Worm (Caenorhabditis elegans): Measurements from ENCODE around the gene F58B4.6.

Gene F58B4.6

DNA sequence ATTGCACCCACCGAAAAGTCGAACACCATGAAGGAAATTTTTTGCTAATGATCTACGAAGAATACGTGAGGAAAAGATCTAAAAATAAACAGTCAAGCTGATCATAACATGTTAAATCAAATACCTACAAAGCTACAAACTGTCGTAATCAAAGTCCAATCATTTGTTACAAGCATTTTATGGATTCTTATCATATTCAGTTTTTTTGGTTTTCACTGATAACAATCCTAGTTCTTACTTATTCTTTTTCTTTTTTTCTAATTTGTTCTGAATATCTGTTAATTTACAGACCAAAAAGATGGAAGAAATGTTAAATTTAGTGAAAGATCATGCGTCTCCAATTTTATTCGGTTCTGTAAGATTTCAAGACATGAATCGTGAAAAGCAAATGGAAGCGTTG is 30.0 kb downstream of the F58B4.6 start, which contains the start of gene F17C11.6:
Gene F17C11.6 (plus strand): TSS at position 290 of the 400 bp plus-strand sequence.
- TF ChIP-seq ceh-45 (GFP tag; IDR thresholded peaks at IDR 0.05) = no peak
- TF ChIP-seq odd-2 (tag; optimal IDR thresholded peaks at IDR 0.05) = no peak
- TF ChIP-seq hlh-6 (tag; optimal IDR thresholded peaks at IDR 0.05) = no peak
- TF ChIP-seq ama-1 (optimal IDR thresholded peaks at IDR 0.05) = no peak
- no peak for TF ChIP-seq ets-4 (tag; optimal IDR thresholded peaks at IDR 0.05)
- no peak for TF ChIP-seq nhr-232 (tag; optimal IDR thresholded peaks at IDR 0.05)
- TF ChIP-seq ceh-48 (tag; optimal IDR thresholded peaks at IDR 0.05) = no peak
- no peak for TF ChIP-seq elt-4 (tag; optimal IDR thresholded peaks at IDR 0.05)
- TF ChIP-seq nhr-11 (tag; optimal IDR thresholded peaks at IDR 0.05) = no peak
- TF ChIP-seq pha-4 (tag; optimal IDR thresholded peaks at IDR 0.05) = no peak
- no peak for TF ChIP-seq pqm-1 (tag; optimal IDR thresholded peaks at IDR 0.05)
- TF ChIP-seq F13H6.1 (tag; optimal IDR thresholded peaks at IDR 0.05) = no peak
- no peak for TF ChIP-seq fkh-10 (GFP tag; optimal IDR thresholded peaks at IDR 0.05)

DNA sequence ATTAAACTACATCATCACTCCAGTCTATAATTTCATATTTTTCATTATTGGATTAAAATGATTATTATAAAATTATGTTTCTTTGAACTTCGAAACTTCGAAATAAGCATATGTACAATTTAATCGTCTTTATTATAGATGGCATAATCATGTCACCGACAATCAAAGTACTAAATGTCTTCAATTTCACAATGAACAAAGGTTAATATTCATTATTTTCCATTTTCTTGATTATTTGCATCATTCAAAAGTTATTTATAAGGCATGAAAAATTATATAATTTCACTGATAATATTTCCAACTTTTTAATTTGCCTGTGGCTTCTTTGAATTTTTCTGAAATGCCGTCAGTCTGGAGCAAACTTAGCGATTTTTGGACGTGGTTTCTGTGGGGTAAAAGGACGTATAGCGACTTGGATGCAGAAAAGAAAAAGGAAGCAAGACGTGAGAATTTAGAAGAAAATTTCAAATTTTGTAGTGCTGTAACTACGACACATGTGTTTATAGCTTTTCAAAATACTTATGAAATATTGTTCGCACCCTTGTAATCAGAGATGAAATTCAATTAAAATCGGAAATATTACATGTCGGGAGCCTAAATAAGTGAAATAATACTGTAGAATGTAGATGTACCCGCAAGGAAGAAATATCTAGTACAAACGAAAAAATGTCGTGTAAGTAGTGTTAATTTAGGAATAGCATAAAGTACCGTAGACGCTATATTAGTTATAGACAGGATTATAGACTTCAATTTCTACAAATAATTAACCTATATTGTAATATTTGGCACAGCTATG is 31.0 kb downstream of the F58B4.6 start, which contains the start of gene F17C11.13:
Gene F17C11.13 (plus strand): TSS at position 243 of the 796 bp plus-strand sequence.
- no peak for TF ChIP-seq hlh-15 (tag; optimal IDR thresholded peaks at IDR 0.05)
- no peak for TF ChIP-seq sdc-2 (tag; optimal IDR thresholded peaks at IDR 0.05)
- no peak for TF ChIP-seq ceh-24 (tag; optimal IDR thresholded peaks at IDR 0.05)
- no peak for TF ChIP-seq nfya-1 (tag; optimal IDR thresholded peaks at IDR 0.05)
- no peak for TF ChIP-seq ceh-19 (GFP tag; optimal IDR thresholded peaks at IDR 0.05)
- no peak for TF ChIP-seq pqm-1 (tag; optimal IDR thresholded peaks at IDR 0.05)
- no peak for TF ChIP-seq unc-42 (tag; optimal IDR thresholded peaks at IDR 0.05)
- no peak for TF ChIP-seq gmeb-2 (tag; optimal IDR thresholded peaks at IDR 0.05)
- TF ChIP-seq K09A11.1 (tag; optimal IDR thresholded peaks at IDR 0.05; ENCODE audit: insufficient read depth) = no peak
- TF ChIP-seq ceh-18 (tag; optimal IDR thresholded peaks at IDR 0.05) = no peak
- no peak for TF ChIP-seq zip-5 (tag; optimal IDR thresholded peaks at IDR 0.05)
- no peak for TF ChIP-seq elt-4 (tag; optimal IDR thresholded peaks at IDR 0.05)
- TF ChIP-seq unc-55 (GFP tag; optimal IDR thresholded peaks at IDR 0.05) = no peak
- no peak for TF ChIP-seq pax-1 (tag; optimal IDR thresholded peaks at IDR 0.05)

DNA sequence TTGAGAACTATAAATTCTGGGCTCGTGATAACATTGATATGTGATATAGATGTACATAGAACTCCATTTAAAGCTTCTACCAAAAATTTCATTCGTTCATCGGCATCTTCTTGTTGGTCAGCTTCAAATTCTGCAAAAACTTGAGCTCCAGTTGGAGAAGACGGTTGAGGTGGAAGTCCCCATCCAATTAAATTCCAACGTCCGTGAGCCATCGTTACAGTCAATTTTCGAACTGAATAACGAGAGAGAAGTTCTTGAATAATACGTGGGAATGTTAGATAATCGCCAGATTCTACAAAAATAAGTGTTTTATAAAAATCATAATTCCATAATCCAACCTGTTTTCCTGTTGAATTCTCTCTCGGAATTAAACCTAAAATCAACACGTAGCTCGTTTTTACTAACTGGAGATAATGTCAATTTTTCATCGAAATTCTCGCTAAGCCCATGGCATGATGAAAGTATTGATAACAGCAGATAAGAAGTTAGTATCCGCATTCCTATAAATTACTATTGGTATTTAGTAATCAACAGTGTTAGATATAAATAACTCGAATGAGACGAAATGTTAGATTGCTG is 33.6 kb downstream of the F58B4.6 start, which contains the start of gene pigt-1:
Gene pigt-1 (minus strand): TSS at position 500 of the 579 bp plus-strand sequence.
- TF ChIP-seq unc-55 (GFP tag; optimal IDR thresholded peaks at IDR 0.05) (no peak), unc-86 (tag; optimal IDR thresholded peaks at IDR 0.05) (no peak)

DNA sequence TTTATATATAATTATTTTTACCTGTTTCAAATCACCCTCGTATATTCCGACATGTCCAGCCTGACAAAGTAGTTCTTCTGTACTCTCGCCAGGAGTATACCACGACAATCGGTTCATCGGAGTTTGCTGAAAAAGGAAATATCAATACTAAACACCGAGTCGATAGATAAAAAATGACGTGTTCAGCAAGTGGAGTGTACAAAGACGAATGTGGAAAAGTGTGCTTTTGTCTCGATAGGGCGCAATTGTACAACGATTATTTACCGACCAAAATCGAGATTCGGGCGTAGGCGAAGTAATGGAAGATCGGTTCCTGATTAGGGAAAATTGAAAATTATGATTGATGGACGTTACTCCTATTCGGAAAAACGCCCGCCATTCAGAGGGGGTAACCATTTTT is 35.7 kb downstream of the F58B4.6 start, which contains the start of gene vps-36:
Gene vps-36 (minus strand): TSS at position 126 of the 400 bp plus-strand sequence.
- TF ChIP-seq gmeb-2 (tag; optimal IDR thresholded peaks at IDR 0.05) (no peak), elt-2 (tag; optimal IDR thresholded peaks at IDR 0.05) (peak; percentile 14), lim-6 (tag; optimal IDR thresholded peaks at IDR 0.05) (no peak)

DNA sequence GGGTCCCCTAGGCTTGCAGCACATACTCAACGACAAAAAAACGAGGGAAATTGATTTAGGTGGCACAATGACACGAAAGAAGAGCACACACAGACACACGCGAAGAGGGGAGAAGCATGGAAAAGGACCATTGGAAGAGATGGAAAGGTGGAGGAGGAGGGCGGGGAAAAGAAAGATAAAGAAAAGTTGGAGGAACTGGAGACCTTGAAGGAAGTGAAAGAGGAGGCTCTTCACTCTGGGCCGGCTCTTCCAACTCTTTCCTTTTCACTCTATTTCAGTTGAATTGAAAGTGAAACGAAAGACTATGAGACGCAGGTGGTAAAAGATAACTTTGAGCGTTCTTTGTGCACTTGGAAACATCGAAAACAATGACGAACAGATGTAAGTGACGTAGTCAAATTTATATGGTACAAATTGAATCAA is 36.6 kb downstream of the F58B4.6 start:
- TF ChIP-seq hlh-13 (GFP tag; optimal IDR thresholded peaks at IDR 0.05) = no peak
- TF ChIP-seq C38D4.7 (GFP tag; optimal IDR thresholded peaks at IDR 0.05) = no peak
- peak; percentile 75 for TF ChIP-seq ceh-14 (tag; optimal IDR thresholded peaks at IDR 0.05)
- TF ChIP-seq ceh-19 (GFP tag; optimal IDR thresholded peaks at IDR 0.05) = no peak
- no peak for TF ChIP-seq ceh-9 (tag; optimal IDR thresholded peaks at IDR 0.05)
- TF ChIP-seq tbx-7 (tag; optimal IDR thresholded peaks at IDR 0.05) = no peak
- no peak for TF ChIP-seq ama-1 (optimal IDR thresholded peaks at IDR 0.05)
- TF ChIP-seq rnt-1 (tag; optimal IDR thresholded peaks at IDR 0.05) = peak; percentile 48
- no peak for TF ChIP-seq che-1 (tag; optimal IDR thresholded peaks at IDR 0.05)
- no peak for TF ChIP-seq Y22D7AL.16 (tag; optimal IDR thresholded peaks at IDR 0.05)
- TF ChIP-seq eyg-1 (tag; optimal IDR thresholded peaks at IDR 0.05) = no peak
- TF ChIP-seq elt-2 (tag; optimal IDR thresholded peaks at IDR 0.05) = no peak
- no peak for TF ChIP-seq npax-4 (tag; optimal IDR thresholded peaks at IDR 0.05)
- TF ChIP-seq pros-1 (tag; optimal IDR thresholded peaks at IDR 0.05) = no peak
- no peak for TF ChIP-seq sox-4 (tag; optimal IDR thresholded peaks at IDR 0.05)
- TF ChIP-seq ceh-22 (tag; optimal IDR thresholded peaks at IDR 0.05) = no peak
- TF ChIP-seq ref-2 (tag; optimal IDR thresholded peaks at IDR 0.05) = peak; percentile 25
- no peak for TF ChIP-seq ceh-30 (tag; optimal IDR thresholded peaks at IDR 0.05)
- TF ChIP-seq pha-4 (tag; optimal IDR thresholded peaks at IDR 0.05) = no peak
- no peak for TF ChIP-seq pha-2 (tag; optimal IDR thresholded peaks at IDR 0.05)
- no peak for TF ChIP-seq pqm-1 (tag; optimal IDR thresholded peaks at IDR 0.05)
- TF ChIP-seq hlh-15 (tag; optimal IDR thresholded peaks at IDR 0.05) = no peak
